Fruit fly (Drosophila melanogaster) whole organism, prepupa: ENCODE measurements around the gene FER.
A peak's percentile ranks its signal among the peaks of the same experiment; 100 is the strongest.

Experiments
- Blimp-1 ChIP-seq: fragments of 200-800 bp; sonication (Bioruptor generic); optimal IDR thresholded peaks from 3 replicates; lab custom pipeline; 2017; ENCODE audit warnings: missing biosample characterization, missing genetic modification characterization, mild to moderate bottlenecking, moderate library complexity, missing genetic modification reagents
- CG10631 ChIP-seq: fragments of 200-800 bp; sonication (Bioruptor generic); optimal IDR thresholded peaks from 2 replicates; lab custom pipeline; 2016; ENCODE audit warnings: missing biosample characterization, missing genetic modification characterization
- CG11902 ChIP-seq: fragments of 200-800 bp; sonication (Bioruptor generic); optimal IDR thresholded peaks from 3 replicates; lab custom pipeline; 2016; ENCODE audit warnings: missing biosample characterization, missing genetic modification characterization
- CG15336 ChIP-seq: fragments of 200-800 bp; sonication (Bioruptor generic); IDR thresholded peaks from 2 replicates; pipeline ENCODE4 v1.3.6; 2022; ENCODE audit warnings: missing biosample characterization, missing genetic modification characterization
- CG1621 ChIP-seq: fragments of 200-800 bp; sonication (Bioruptor generic); optimal IDR thresholded peaks from 3 replicates; lab custom pipeline; 2018; ENCODE audit warnings: missing biosample characterization, mild to moderate bottlenecking, missing genetic modification characterization
- CG16779 ChIP-seq: fragments of 200-800 bp; sonication (Bioruptor generic); optimal IDR thresholded peaks from 3 replicates; lab custom pipeline; 2017; ENCODE audit warnings: missing biosample characterization, mild to moderate bottlenecking, missing genetic modification characterization
- CG3032 ChIP-seq: fragments of 200-800 bp; optimal IDR thresholded peaks from 2 replicates; lab custom pipeline; 2019; ENCODE audit warnings: missing biosample characterization, mild to moderate bottlenecking, missing genetic modification characterization, moderate library complexity
- CG31627 ChIP-seq: fragments of 200-800 bp; sonication (Bioruptor generic); optimal IDR thresholded peaks from 3 replicates; lab custom pipeline; 2016; ENCODE audit warnings: missing biosample characterization, missing genetic modification characterization
- CG32006 ChIP-seq: fragments of 200-800 bp; sonication (Bioruptor generic); optimal IDR thresholded peaks from 3 replicates; lab custom pipeline; 2017; ENCODE audit warnings: missing biosample characterization, mild to moderate bottlenecking, missing genetic modification characterization
- CG3919 ChIP-seq: fragments of 200-800 bp; sonication (Bioruptor generic); optimal IDR thresholded peaks from 3 replicates; lab custom pipeline; 2016; ENCODE audit warnings: missing biosample characterization, missing genetic modification characterization
- CG6163 ChIP-seq: fragments of 200-800 bp; sonication (Bioruptor generic); IDR thresholded peaks from 3 replicates; pipeline ENCODE4 v1.3.6; 2022; ENCODE audit warnings: missing biosample characterization, missing genetic modification characterization
- CG6276 ChIP-seq: fragments of 200-800 bp; sonication (Bioruptor generic); optimal IDR thresholded peaks from 2 replicates; lab custom pipeline; 2017; ENCODE audit warnings: missing biosample characterization, mild to moderate bottlenecking, missing genetic modification characterization
- CG6792 ChIP-seq: fragments of 200-800 bp; sonication (Bioruptor generic); optimal IDR thresholded peaks from 3 replicates; lab custom pipeline; 2016; ENCODE audit warnings: missing biosample characterization, missing genetic modification characterization
- CG6854 ChIP-seq: fragments of 200-800 bp; sonication (Bioruptor generic); optimal IDR thresholded peaks from 2 replicates; lab custom pipeline; 2017; ENCODE audit warnings: missing biosample characterization, mild to moderate bottlenecking, missing genetic modification characterization
- CG7368 ChIP-seq: fragments of 200-800 bp; sonication (Bioruptor generic); optimal IDR thresholded peaks from 3 replicates; lab custom pipeline; 2016; ENCODE audit warnings: missing biosample characterization, missing genetic modification characterization
- CG8119 ChIP-seq: fragments of 200-800 bp; sonication (Bioruptor generic); IDR thresholded peaks from 3 replicates; pipeline ENCODE4 v1.3.6; 2022; ENCODE audit warnings: missing biosample characterization, missing genetic modification characterization
- CG8319 ChIP-seq: fragments of 200-800 bp; sonication (Bioruptor generic); optimal IDR thresholded peaks from 3 replicates; lab custom pipeline; 2016; ENCODE audit warnings: missing biosample characterization, missing genetic modification characterization
- CG9139 ChIP-seq: fragments of 200-800 bp; sonication (Bioruptor generic); optimal IDR thresholded peaks from 3 replicates; lab custom pipeline; 2017; ENCODE audit warnings: missing biosample characterization, mild to moderate bottlenecking, missing genetic modification characterization
- Eip75B ChIP-seq: fragments of 200-800 bp; sonication (Bioruptor generic); optimal IDR thresholded peaks from 3 replicates; lab custom pipeline; 2016; ENCODE audit warnings: missing biosample characterization, missing genetic modification characterization
- Eip78C ChIP-seq: fragments of 200-800 bp; sonication (Bioruptor generic); peaks from one replicate; lab custom pipeline; 2016; ENCODE audit warnings: missing biosample characterization, missing genetic modification characterization
- Eip93F ChIP-seq: fragments of 200-800 bp; sonication (Bioruptor generic); optimal IDR thresholded peaks from 2 replicates; lab custom pipeline; 2016; ENCODE audit warnings: missing biosample characterization, mild to moderate bottlenecking, missing genetic modification characterization
- Ets21C ChIP-seq: fragments of 200-800 bp; sonication (Bioruptor generic); optimal IDR thresholded peaks from 3 replicates; lab custom pipeline; 2016; ENCODE audit warnings: missing biosample characterization, missing genetic modification characterization
- Gug ChIP-seq: fragments of 200-800 bp; sonication (Bioruptor generic); IDR thresholded peaks from 2 replicates; pipeline ENCODE4 v1.3.6; 2022; ENCODE audit warnings: missing biosample characterization, missing genetic modification characterization
- Hr38 ChIP-seq: sonication (Bioruptor generic); optimal IDR thresholded peaks from 2 replicates; lab custom pipeline; 2016; ENCODE audit warnings: missing biosample characterization, missing genetic modification characterization
- Hr4 ChIP-seq: fragments of 200-800 bp; sonication (Bioruptor generic); optimal IDR thresholded peaks from 3 replicates; lab custom pipeline; 2016; ENCODE audit warnings: missing biosample characterization, missing genetic modification characterization
- Lpt ChIP-seq: fragments of 200-800 bp; sonication (Bioruptor generic); optimal IDR thresholded peaks from 3 replicates; lab custom pipeline; 2016; ENCODE audit warnings: missing biosample characterization, missing genetic modification characterization
- Met ChIP-seq: fragments of 200-800 bp; sonication (Bioruptor generic); optimal IDR thresholded peaks from 3 replicates; lab custom pipeline; 2016; ENCODE audit warnings: missing biosample characterization, missing genetic modification characterization
- OdsH ChIP-seq: fragments of 200-800 bp; sonication (Bioruptor generic); optimal IDR thresholded peaks from 3 replicates; lab custom pipeline; 2016; ENCODE audit warnings: missing biosample characterization, missing genetic modification characterization
- Smox ChIP-seq: fragments of 200-800 bp; sonication (Bioruptor generic); optimal IDR thresholded peaks from 3 replicates; lab custom pipeline; 2016; ENCODE audit warnings: missing biosample characterization, missing genetic modification characterization
- Sox102F ChIP-seq: fragments of 200-800 bp; sonication (Bioruptor generic); optimal IDR thresholded peaks from 2 replicates; lab custom pipeline; 2016; ENCODE audit warnings: missing biosample characterization, mild to moderate bottlenecking, missing genetic modification characterization
- Sox14 ChIP-seq: fragments of 200-800 bp; sonication (Bioruptor generic); optimal IDR thresholded peaks from 3 replicates; lab custom pipeline; 2016; ENCODE audit warnings: missing biosample characterization, missing genetic modification characterization
- Sox15 ChIP-seq: fragments of 200-800 bp; sonication (Bioruptor generic); optimal IDR thresholded peaks from 3 replicates; lab custom pipeline; 2016; ENCODE audit warnings: missing biosample characterization, missing genetic modification characterization
- achi ChIP-seq: fragments of 200-800 bp; sonication (Bioruptor generic); optimal IDR thresholded peaks from 3 replicates; lab custom pipeline; 2016; ENCODE audit warnings: missing biosample characterization, missing genetic modification characterization
- cyc ChIP-seq: fragments of 200-800 bp; sonication (Bioruptor generic); optimal IDR thresholded peaks from 3 replicates; lab custom pipeline; 2016; ENCODE audit warnings: missing biosample characterization, missing genetic modification characterization
- dac ChIP-seq: fragments of 200-800 bp; sonication (Bioruptor generic); optimal IDR thresholded peaks from 2 replicates; lab custom pipeline; 2017; ENCODE audit warnings: missing biosample characterization, mild to moderate bottlenecking, missing genetic modification characterization
- dsx ChIP-seq: fragments of 200-800 bp; optimal IDR thresholded peaks from 3 replicates; lab custom pipeline; 2019; ENCODE audit warnings: missing biosample characterization, mild to moderate bottlenecking, missing genetic modification characterization, moderate library complexity; ENCODE audit not compliant: poor library complexity, severe bottlenecking
- eg ChIP-seq: fragments of 200-800 bp; sonication (Bioruptor generic); IDR thresholded peaks from 3 replicates; pipeline ENCODE4 v1.3.6; 2022; ENCODE audit warnings: missing biosample characterization, missing genetic modification characterization
- esn ChIP-seq: fragments of 200-800 bp; sonication (Bioruptor generic); optimal IDR thresholded peaks from 2 replicates; lab custom pipeline; 2016; ENCODE audit warnings: missing biosample characterization, mild to moderate bottlenecking, missing genetic modification characterization, moderate library complexity
- fkh ChIP-seq: fragments of 200-800 bp; sonication (Bioruptor generic); optimal IDR thresholded peaks from 3 replicates; lab custom pipeline; 2017; ENCODE audit warnings: missing biosample characterization, mild to moderate bottlenecking, missing genetic modification characterization, moderate library complexity
- lz ChIP-seq: fragments of 200-800 bp; sonication (Bioruptor generic); optimal IDR thresholded peaks from 3 replicates; lab custom pipeline; 2016; ENCODE audit warnings: missing biosample characterization, missing genetic modification characterization
- net ChIP-seq: fragments of 200-800 bp; sonication (Bioruptor generic); optimal IDR thresholded peaks from 3 replicates; lab custom pipeline; 2016; ENCODE audit warnings: missing biosample characterization, missing genetic modification characterization
- pdm3 ChIP-seq: fragments of 200-800 bp; sonication (Bioruptor generic); optimal IDR thresholded peaks from 3 replicates; lab custom pipeline; 2016; ENCODE audit warnings: missing biosample characterization, missing genetic modification characterization
- salr ChIP-seq, 2 experiments: fragments of 200-800 bp; sonication (Bioruptor generic); optimal IDR thresholded peaks; 3 replicates each; lab custom pipeline; 2016 to 2018; ENCODE audit warnings: missing biosample characterization in 2 of 2, missing genetic modification characterization in 2 of 2, mild to moderate bottlenecking in 1 of 2
- spab ChIP-seq: fragments of 200-800 bp; sonication (Bioruptor generic); optimal IDR thresholded peaks from 2 replicates; lab custom pipeline; 2017; ENCODE audit warnings: missing biosample characterization, mild to moderate bottlenecking, missing genetic modification characterization, missing genetic modification reagents
- ss ChIP-seq, 2 experiments: fragments of 200-800 bp; sonication (Bioruptor generic); optimal IDR thresholded peaks; 2 replicates in 1 of 2; 3 replicates in 1 of 2; lab custom pipeline; 2017 to 2018; ENCODE audit warnings: mild to moderate bottlenecking in 2 of 2, missing biosample characterization in 2 of 2, missing genetic modification characterization in 2 of 2, moderate library complexity in 1 of 2
- svp ChIP-seq: fragments of 200-800 bp; sonication (Bioruptor generic); peaks from one replicate; lab custom pipeline; 2016; ENCODE audit warnings: missing biosample characterization, missing genetic modification characterization
- topi ChIP-seq: fragments of 200-800 bp; sonication (Bioruptor generic); optimal IDR thresholded peaks from 3 replicates; lab custom pipeline; 2016; ENCODE audit warnings: missing biosample characterization, missing genetic modification characterization
- vri ChIP-seq: fragments of 200-800 bp; sonication (Bioruptor generic); optimal IDR thresholded peaks from 3 replicates; lab custom pipeline; 2016; ENCODE audit warnings: missing biosample characterization, mild to moderate bottlenecking, missing genetic modification characterization

FER gene

DNA sequence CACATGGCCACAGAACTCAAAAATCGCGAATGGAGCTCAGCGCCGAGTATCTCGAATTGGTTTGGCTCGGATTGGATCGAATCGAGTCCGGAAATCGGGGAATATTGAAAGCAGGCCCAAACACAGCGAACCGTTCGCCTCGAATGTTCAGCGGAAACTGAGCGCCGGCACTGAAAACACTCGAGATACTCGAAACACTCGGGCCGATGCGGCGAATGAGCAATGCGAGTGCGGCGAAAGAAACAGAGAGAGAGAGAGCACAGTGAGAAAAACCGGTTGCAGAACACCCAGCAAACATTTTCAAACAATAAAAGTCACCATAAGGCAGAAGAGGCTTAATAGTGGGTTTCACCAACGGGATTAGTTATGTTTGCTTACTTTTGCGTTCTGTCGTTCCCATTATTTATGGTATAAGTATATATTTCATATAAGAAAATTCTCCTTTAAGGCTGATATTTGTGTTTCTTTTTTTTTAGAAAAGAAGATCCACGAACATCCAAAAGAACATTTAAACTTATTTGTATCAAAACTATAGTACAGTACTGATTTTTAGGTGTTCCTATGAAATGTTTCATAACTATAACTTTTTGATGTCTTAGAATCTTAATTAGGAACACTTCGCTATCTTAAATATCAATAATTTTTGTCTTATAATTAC lies at the start of gene FER:
Gene FER (minus strand): TSS at position 162 of the 658 bp plus-strand sequence.
- TF ChIP-seq eg (GFP tag; lab: Robert Waterston, UW) (peak; percentile 71; the same call in 2 of the 3 replicates), ss (GFP tag; optimal IDR thresholded peaks at IDR 0.05; lab: Kevin White, UChicago) (peak; percentile 9 to 59), CG6792 (no peak), dsx (GFP tag; lab: Kevin White, UChicago) (peak; percentile 39), CG6276 (GFP tag; lab: Kevin White, UChicago) (peak; percentile 8), spab (peak; percentile 16), svp (GFP tag; lab: Kevin White, UChicago) (peak; percentile 65), Hr38 (GFP tag; lab: Kevin White, UChicago) (no peak), OdsH (GFP tag; lab: Kevin White, UChicago) (no peak), salr (GFP tag; optimal IDR thresholded peaks at IDR 0.05; lab: Kevin White, UChicago) (no peak), CG1621 (tag; lab: Kevin White, UChicago) (peak; percentile 63), fkh (GFP tag; lab: Kevin White, UChicago) (peak; percentile 33), Sox14 (GFP tag; lab: Kevin White, UChicago) (no peak), CG11902 (GFP tag; lab: Kevin White, UChicago) (no peak), CG6854 (GFP tag; lab: Kevin White, UChicago) (peak; percentile 83), CG3919 (GFP tag; lab: Kevin White, UChicago) (peak; percentile 35), CG8319 (GFP tag; lab: Kevin White, UChicago) (no peak), Met (GFP tag; lab: Kevin White, UChicago) (no peak), cyc (GFP tag; lab: Kevin White, UChicago) (peak; percentile 17), vri (GFP tag; lab: Kevin White, UChicago) (peak; percentile 51), CG31627 (no peak), CG15336 (peak; percentile 48; the same call in 1 of the 2 replicates), Blimp-1 (GFP tag; lab: Kevin White, UChicago) (no peak), CG3032 (peak; percentile 25), Smox (GFP tag; lab: Kevin White, UChicago) (no peak), CG9139 (GFP tag; lab: Kevin White, UChicago) (peak; percentile 58), net (GFP tag; lab: Kevin White, UChicago) (no peak), Eip78C (peak; percentile 67), topi (peak; percentile 18), CG16779 (tag; lab: Kevin White, UChicago) (peak; percentile 34), Lpt (GFP tag; lab: Kevin White, UChicago) (no peak), Ets21C (no peak), lz (peak; percentile 6), CG7368 (GFP tag; lab: Kevin White, UChicago) (no peak), CG6163 (GFP tag; lab: Robert Waterston, UW) (peak; percentile 71), Eip93F (GFP tag; lab: Kevin White, UChicago) (no peak), Gug (GFP tag; lab: Robert Waterston, UW) (no peak), CG8119 (GFP tag; lab: Robert Waterston, UW) (peak; percentile 35; the same call in 1 of the 3 replicates), Eip75B (peak; percentile 5), Sox15 (GFP tag; lab: Kevin White, UChicago) (no peak), pdm3 (GFP tag; lab: Kevin White, UChicago) (no peak), Sox102F (GFP tag; lab: Kevin White, UChicago) (peak; percentile 13), CG10631 (GFP tag; lab: Kevin White, UChicago) (no peak), dac (no peak), achi (GFP tag; lab: Kevin White, UChicago) (peak; percentile 8), CG32006 (GFP tag; lab: Kevin White, UChicago) (no peak), Hr4 (peak; percentile 28), esn (peak; percentile 17)
- TF ChIP-seq, all 60 proteins: peak for 26
